Worm (Caenorhabditis elegans) whole organism, young adult: ENCODE data around the gene F53A9.3.

Experiments used
- F33H1.4 ChIP-seq: fragments of 200-800 bp; sonication (Bioruptor generic); IDR thresholded peaks from 2 replicates; pipeline ENCODE4 v1.3.6; 2022; ENCODE audit warnings: missing genetic modification reagents, missing genetic modification characterization, missing compliant biosample characterization
- F37B4.10 ChIP-seq: fragments of 200-800 bp; sonication (Bioruptor generic); IDR thresholded peaks from 2 replicates; pipeline ENCODE4 v1.3.6; 2022; ENCODE audit warnings: missing genetic modification characterization, missing compliant biosample characterization
- F49E8.2 ChIP-seq: sonication (generic microtip); optimal IDR thresholded peaks from 3 replicates; lab custom pipeline; 2017; ENCODE audit warnings: missing genetic modification characterization, mild to moderate bottlenecking, missing compliant biosample characterization, antibody characterized with exemption, moderate library complexity; ENCODE audit not compliant: insufficient read depth
- Y56A3A.18 ChIP-seq: fragments of 200-800 bp; sonication (Bioruptor generic); IDR thresholded peaks from 2 replicates; pipeline ENCODE4 v1.3.6; 2022; ENCODE audit warnings: missing genetic modification reagents, missing genetic modification characterization, missing compliant biosample characterization
- Y67H2A.10 ChIP-seq: fragments of 200-800 bp; sonication (Bioruptor generic); conservative IDR thresholded peaks from 2 replicates; pipeline ENCODE4 v1.3.6; 2022; ENCODE audit warnings: missing genetic modification reagents, missing genetic modification characterization, missing compliant biosample characterization
- ZK185.1 ChIP-seq: sonication (generic microtip); optimal IDR thresholded peaks from 2 replicates; lab custom pipeline; 2016; ENCODE audit warnings: mild to moderate bottlenecking, missing genetic modification characterization, missing compliant biosample characterization; ENCODE audit not compliant: poor library complexity, severe bottlenecking
- ama-1 ChIP-seq, 3 experiments: fragments of 150-350 bp in 1 of 3; sonication (generic microtip) in 2 of 3; optimal IDR thresholded peaks; 2 replicates each; lab custom pipeline; 2014 to 2018; ENCODE audit warnings: missing biosample characterization in 2 of 3, missing genetic modification characterization in 2 of 3, missing genetic modification reagents in 2 of 3
- aptf-3 ChIP-seq: fragments of 200-800 bp; sonication (Bioruptor generic); IDR thresholded peaks from 2 replicates; pipeline ENCODE4 v1.3.6; 2022; ENCODE audit warnings: missing genetic modification characterization, missing compliant biosample characterization
- attf-3 ChIP-seq: fragments of 200-800 bp; sonication (Bioruptor generic); conservative IDR thresholded peaks from 2 replicates; pipeline ENCODE4 v1.3.6; 2022; ENCODE audit warnings: missing genetic modification reagents, missing genetic modification characterization, missing compliant biosample characterization
- attf-6 ChIP-seq: fragments of 200-800 bp; sonication (Bioruptor generic); IDR thresholded peaks from 2 replicates; pipeline ENCODE4 v1.3.6; 2022; ENCODE audit warnings: missing genetic modification reagents, missing genetic modification characterization, missing compliant biosample characterization
- ceh-100 ChIP-seq: fragments of 200-800 bp; sonication (Bioruptor generic); IDR thresholded peaks from 2 replicates; pipeline ENCODE4 v1.3.6; 2022; ENCODE audit warnings: missing genetic modification reagents, missing genetic modification characterization, missing compliant biosample characterization
- egl-18 ChIP-seq: fragments of 200-800 bp; sonication (Bioruptor generic); IDR thresholded peaks from 2 replicates; pipeline ENCODE4 v1.3.6; 2022; ENCODE audit warnings: missing genetic modification reagents, missing genetic modification characterization, missing compliant biosample characterization
- egl-44 ChIP-seq: fragments of 200-800 bp; sonication (Bioruptor generic); IDR thresholded peaks from 2 replicates; pipeline ENCODE4 v1.3.6; 2022; ENCODE audit warnings: missing genetic modification reagents, missing genetic modification characterization, missing compliant biosample characterization
- egrh-3 ChIP-seq: fragments of 200-800 bp; sonication (Bioruptor generic); IDR thresholded peaks from 2 replicates; pipeline ENCODE4 v1.3.6; 2022; ENCODE audit warnings: missing genetic modification reagents, missing genetic modification characterization, missing compliant biosample characterization
- ets-4 ChIP-seq: fragments of 200-800 bp; sonication (Bioruptor generic); optimal IDR thresholded peaks from 2 replicates; lab custom pipeline; 2018; ENCODE audit warnings: mild to moderate bottlenecking, missing genetic modification characterization, missing compliant biosample characterization
- fkh-3 ChIP-seq: sonication (generic microtip); optimal IDR thresholded peaks from 2 replicates; lab custom pipeline; 2016; ENCODE audit warnings: mild to moderate bottlenecking, missing genetic modification characterization, missing compliant biosample characterization
- gei-17 ChIP-seq: fragments of 200-800 bp; sonication (Bioruptor generic); optimal IDR thresholded peaks from 2 replicates; lab custom pipeline; 2018; ENCODE audit warnings: mild to moderate bottlenecking, missing genetic modification characterization, missing compliant biosample characterization
- hmg-1.2 ChIP-seq: fragments of 200-800 bp; sonication (Bioruptor generic); IDR thresholded peaks from 2 replicates; pipeline ENCODE4 v1.3.6; 2022; ENCODE audit warnings: missing genetic modification reagents, missing genetic modification characterization, missing compliant biosample characterization
- hmg-20 ChIP-seq: fragments of 200-800 bp; sonication (Bioruptor generic); IDR thresholded peaks from 2 replicates; pipeline ENCODE4 v1.3.6; 2022; ENCODE audit warnings: missing genetic modification reagents, missing genetic modification characterization, missing compliant biosample characterization
- hrde-1 ChIP-seq: sonication (generic microtip); optimal IDR thresholded peaks from 2 replicates; lab custom pipeline; 2016; ENCODE audit warnings: missing genetic modification characterization, mild to moderate bottlenecking, missing compliant biosample characterization, moderate library complexity, missing genotype, missing genetic modification reagents, borderline replicate concordance
- let-607 ChIP-seq, 2 experiments: fragments of 200-800 bp in 1 of 2; sonication (Bioruptor generic) in 1 of 2; sonication (generic microtip) in 1 of 2; optimal IDR thresholded peaks; 2 replicates each; lab custom pipeline; 2016 to 2018; ENCODE audit warnings: mild to moderate bottlenecking in 2 of 2, missing compliant biosample characterization in 2 of 2, missing genetic modification characterization in 2 of 2, moderate library complexity in 2 of 2, missing genotype in 1 of 2
- nfyb-1 ChIP-seq: fragments of 200-800 bp; sonication (Bioruptor generic); IDR thresholded peaks from 2 replicates; pipeline ENCODE4 v1.3.6; 2022; ENCODE audit warnings: missing genetic modification reagents, missing genetic modification characterization, missing compliant biosample characterization
- nhr-80 ChIP-seq: sonication (generic microtip); optimal IDR thresholded peaks from 2 replicates; lab custom pipeline; 2016; ENCODE audit warnings: missing genetic modification characterization, missing compliant biosample characterization
- rcor-1 ChIP-seq: fragments of 200-800 bp; sonication (Bioruptor generic); IDR thresholded peaks from 2 replicates; pipeline ENCODE4 v1.3.6; 2022; ENCODE audit warnings: missing genetic modification reagents, missing genetic modification characterization, missing compliant biosample characterization
- rpc-1 ChIP-seq, 2 experiments: fragments of 150-350 bp in 1 of 2; sonication (generic microtip) in 1 of 2; optimal IDR thresholded peaks; 2 replicates each; lab custom pipeline; 2014 to 2018; ENCODE audit warnings: missing biosample characterization in 1 of 2, missing genetic modification characterization in 1 of 2, missing genetic modification reagents in 1 of 2, missing genotype in 1 of 2
- snpc-1.3 ChIP-seq: sonication (generic microtip); optimal IDR thresholded peaks from 2 replicates; lab custom pipeline; 2017; ENCODE audit warnings: missing genetic modification characterization, mild to moderate bottlenecking, missing compliant biosample characterization, antibody characterized with exemption, moderate library complexity, missing genotype, missing genetic modification reagents; ENCODE audit not compliant: insufficient read depth
- somi-1 ChIP-seq: fragments of 200-800 bp; sonication (Bioruptor generic); optimal IDR thresholded peaks from 2 replicates; lab custom pipeline; 2018; ENCODE audit warnings: mild to moderate bottlenecking, missing genetic modification characterization, missing compliant biosample characterization
- xnd-1 ChIP-seq: sonication (generic microtip); optimal IDR thresholded peaks from 2 replicates; lab custom pipeline; 2016; ENCODE audit warnings: missing genotype, missing genetic modification reagents, missing genetic modification characterization, missing compliant biosample characterization
- ztf-22 ChIP-seq: fragments of 200-800 bp; sonication (Bioruptor generic); optimal IDR thresholded peaks from 2 replicates; lab custom pipeline; 2018; ENCODE audit warnings: mild to moderate bottlenecking, missing genetic modification characterization, moderate library complexity, missing compliant biosample characterization
- ztf-25 ChIP-seq: fragments of 200-800 bp; sonication (Bioruptor generic); IDR thresholded peaks from 2 replicates; pipeline ENCODE4 v1.3.6; 2022; ENCODE audit warnings: missing genetic modification reagents, missing genetic modification characterization, missing compliant biosample characterization
- ztf-26 ChIP-seq: sonication (generic microtip); optimal IDR thresholded peaks from 2 replicates; lab custom pipeline; 2017; ENCODE audit warnings: missing genetic modification characterization, missing compliant biosample characterization
- ztf-6 ChIP-seq: fragments of 200-800 bp; sonication (Bioruptor generic); IDR thresholded peaks from 2 replicates; pipeline ENCODE4 v1.3.6; 2022; ENCODE audit warnings: missing genetic modification reagents, missing genetic modification characterization, missing compliant biosample characterization

F53A9.3 gene

ce11 chrX:8718856-8719255 is 10.7 kb downstream of the F53A9.3 start, which contains the start of gene F53A9.8 (continued):
- TF ChIP-seq F49E8.2 (tag; lab: Kevin White, UChicago) (no peak), egrh-3 (GFP tag; lab: Robert Waterston, UW) (no peak), snpc-1.3 (tag; lab: Kevin White, UChicago) (no peak), hmg-1.2 (GFP tag; lab: Robert Waterston, UW) (no peak), ets-4 (no peak), F33H1.4 (no peak), rcor-1 (GFP tag; lab: Robert Waterston, UW) (no peak), egl-18 (GFP tag; lab: Robert Waterston, UW) (no peak), ceh-100 (no peak), fkh-3 (tag; lab: Kevin White, UChicago) (no peak), xnd-1 (no peak), attf-6 (GFP tag; lab: Robert Waterston, UW) (no peak), ztf-25 (no peak), Y56A3A.18 (GFP tag; lab: Robert Waterston, UW) (no peak)

DNA sequence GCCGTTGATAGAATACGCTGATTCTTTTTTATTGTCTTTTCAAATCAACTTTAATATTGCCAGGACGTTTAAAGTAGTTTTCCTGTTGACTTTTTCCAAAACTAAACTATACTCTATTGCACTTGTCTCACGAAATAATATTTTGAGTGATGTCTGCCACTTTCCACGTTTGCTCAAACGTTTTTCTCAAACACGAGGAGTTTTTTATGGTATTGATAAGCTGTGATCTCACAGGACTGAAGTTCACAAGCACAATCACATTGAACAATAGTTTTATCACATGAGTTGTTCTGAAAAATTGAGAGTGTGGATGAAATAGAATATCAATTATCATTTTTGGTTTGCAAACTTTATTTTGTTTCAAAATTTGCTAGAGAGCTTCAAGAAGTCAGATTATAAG is 11.7 kb downstream of the F53A9.3 start:
- TF ChIP-seq let-607 (tag; optimal IDR thresholded peaks at IDR 0.05; lab: Kevin White, UChicago), result peak in 1 of 2 experiments; percentile 1
- TF ChIP-seq hmg-20, result no peak
- no peak for TF ChIP-seq F37B4.10
- TF ChIP-seq nfyb-1 (GFP tag; lab: Robert Waterston, UW), result no peak
- TF ChIP-seq ztf-22 (GFP tag; lab: Kevin White, UChicago), result peak; percentile 9
- TF ChIP-seq nhr-80 (tag; lab: Kevin White, UChicago), result peak; percentile 67

DNA sequence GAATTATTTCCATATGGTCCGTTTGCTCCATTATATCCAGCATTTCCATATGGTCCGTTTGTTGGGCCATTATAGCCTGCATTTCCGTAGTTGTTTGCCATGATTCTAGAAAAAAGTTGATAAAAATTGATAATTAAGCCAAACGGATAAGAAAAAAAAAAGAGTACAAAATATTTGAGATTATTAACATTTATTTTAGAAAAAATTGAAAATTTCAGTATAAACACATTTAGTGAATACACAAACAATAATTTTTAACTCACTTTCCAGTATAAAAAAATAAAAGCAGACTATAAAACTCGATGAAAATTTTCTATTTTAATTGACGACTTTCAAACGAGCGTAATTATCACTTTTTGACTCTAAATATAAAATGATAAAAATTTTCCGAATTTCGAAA is 12.5 kb downstream of the F53A9.3 start, which contains the start of gene F53A9.9:
Gene F53A9.9 (minus strand): TSS at position 101 of the 400 bp plus-strand sequence.
- TF ChIP-seq ZK185.1 (tag; lab: Kevin White, UChicago), result no peak
- no peak for TF ChIP-seq egl-44 (GFP tag; lab: Robert Waterston, UW)
- no peak for TF ChIP-seq ztf-6 (GFP tag; lab: Robert Waterston, UW)
- no peak for TF ChIP-seq attf-6 (GFP tag; lab: Robert Waterston, UW)
- no peak for TF ChIP-seq hmg-20
- TF ChIP-seq somi-1 (GFP tag; lab: Kevin White, UChicago), result no peak
- TF ChIP-seq gei-17 (GFP tag; lab: Kevin White, UChicago), result no peak
- TF ChIP-seq rpc-1 (optimal IDR thresholded peaks at IDR 0.05; lab: Kevin White, UChicago), result no peak
- TF ChIP-seq rpc-1 (tag; optimal IDR thresholded peaks at IDR 0.05; lab: Kevin White, UChicago), result no peak

- TF ChIP-seq hmg-20 (no peak), aptf-3 (GFP tag; lab: Robert Waterston, UW) (no peak), somi-1 (GFP tag; lab: Kevin White, UChicago) (no peak)
These were observed 13.1 kb downstream of the F53A9.3 start for ce11 chrX:8721273-8721672.

DNA sequence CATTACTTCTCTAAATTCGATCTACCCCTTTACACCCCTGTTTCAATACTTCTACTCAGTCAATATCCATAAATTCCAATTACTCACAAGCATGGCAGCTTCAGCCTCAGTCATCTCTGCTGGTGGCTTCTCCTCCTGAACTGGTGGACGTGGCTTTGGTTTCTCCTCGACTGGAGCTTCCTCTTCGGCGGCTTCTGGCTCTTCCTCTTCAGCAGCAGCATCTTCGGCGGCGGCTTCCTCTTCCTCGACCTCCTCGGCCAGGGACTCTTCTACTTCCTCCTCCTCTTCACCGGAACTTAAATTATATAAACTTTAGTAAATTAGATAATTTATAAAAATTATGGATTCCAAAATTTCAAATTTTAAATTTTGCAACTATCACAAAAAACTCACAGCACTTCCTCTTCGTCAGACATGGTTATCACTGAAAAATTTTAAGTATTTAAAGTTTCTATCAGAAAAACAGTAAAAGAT is 15.0 kb downstream of the F53A9.3 start, which contains the start of gene tnt-2:
Gene tnt-2 (minus strand): TSS at position 424 of the 474 bp plus-strand sequence.
- TF ChIP-seq ztf-26 (tag; lab: Kevin White, UChicago) (no peak), Y67H2A.10 (no peak), attf-3 (GFP tag; lab: Robert Waterston, UW) (no peak), hmg-20 (no peak), egrh-3 (GFP tag; lab: Robert Waterston, UW) (peak; percentile 84), F37B4.10 (no peak), ama-1 (optimal IDR thresholded peaks at IDR 0.05; lab: Kevin White, UChicago) (no peak), ama-1 (GFP tag; optimal IDR thresholded peaks at IDR 0.05; lab: Kevin White, UChicago) (no peak), hrde-1 (tag; lab: Kevin White, UChicago) (no peak)
- TF ChIP-seq, all 124 proteins: peak for 1
